Worm (Caenorhabditis elegans) whole organism, young adult: Measurements from ENCODE around the gene K02E11.10.

Source experiments
- C17E4.6 ChIP-seq: fragments of 200-800 bp; sonication (Bioruptor generic); IDR thresholded peaks from 2 replicates; pipeline ENCODE4 v1.3.6; 2022; ENCODE audit warnings: missing genetic modification reagents, missing genetic modification characterization, missing compliant biosample characterization
- F49E8.2 ChIP-seq: sonication (generic microtip); optimal IDR thresholded peaks from 3 replicates; lab custom pipeline; 2017; ENCODE audit warnings: missing genetic modification characterization, mild to moderate bottlenecking, missing compliant biosample characterization, antibody characterized with exemption, moderate library complexity; ENCODE audit not compliant: insufficient read depth
- F57A8.1 ChIP-seq: fragments of 200-800 bp; sonication (Bioruptor generic); optimal IDR thresholded peaks from 2 replicates; lab custom pipeline; 2018; ENCODE audit warnings: mild to moderate bottlenecking, missing genetic modification characterization, moderate library complexity, missing compliant biosample characterization
- Y53G8AR.9 ChIP-seq: fragments of 200-800 bp; sonication (Bioruptor generic); conservative IDR thresholded peaks from 2 replicates; pipeline ENCODE4 v1.3.6; 2022; ENCODE audit warnings: missing genetic modification reagents, missing genetic modification characterization, missing compliant biosample characterization
- Y95B8A.8 ChIP-seq: fragments of 200-800 bp; sonication (Bioruptor generic); IDR thresholded peaks from 2 replicates; pipeline ENCODE4 v1.3.6; 2022; ENCODE audit warnings: missing genetic modification reagents, missing genetic modification characterization, missing compliant biosample characterization
- dpl-1 ChIP-seq: fragments of 150-350 bp; optimal IDR thresholded peaks from 2 replicates; lab custom pipeline; 2014; ENCODE audit warnings: missing biosample characterization, missing genetic modification reagents, missing genetic modification characterization
- ekl-4 ChIP-seq: fragments of 200-800 bp; sonication (Bioruptor generic); IDR thresholded peaks from 2 replicates; pipeline ENCODE4 v1.3.6; 2022; ENCODE audit warnings: missing genetic modification reagents, missing genetic modification characterization, missing compliant biosample characterization
- him-1 ChIP-seq: sonication (generic microtip); optimal IDR thresholded peaks from 2 replicates; lab custom pipeline; 2016; ENCODE audit warnings: missing genotype, missing genetic modification reagents, missing genetic modification characterization, missing compliant biosample characterization
- hmg-20 ChIP-seq: fragments of 200-800 bp; sonication (Bioruptor generic); IDR thresholded peaks from 2 replicates; pipeline ENCODE4 v1.3.6; 2022; ENCODE audit warnings: missing genetic modification reagents, missing genetic modification characterization, missing compliant biosample characterization
- snpc-1.3 ChIP-seq: sonication (generic microtip); optimal IDR thresholded peaks from 2 replicates; lab custom pipeline; 2017; ENCODE audit warnings: missing genetic modification characterization, mild to moderate bottlenecking, missing compliant biosample characterization, antibody characterized with exemption, moderate library complexity, missing genotype, missing genetic modification reagents; ENCODE audit not compliant: insufficient read depth
- snpc-3.4 ChIP-seq: sonication (generic microtip); optimal IDR thresholded peaks from 2 replicates; lab custom pipeline; 2017; ENCODE audit warnings: missing genetic modification characterization, mild to moderate bottlenecking, missing compliant biosample characterization, antibody characterized with exemption, moderate library complexity, missing genotype, missing genetic modification reagents
- xnd-1 ChIP-seq: sonication (generic microtip); optimal IDR thresholded peaks from 2 replicates; lab custom pipeline; 2016; ENCODE audit warnings: missing genotype, missing genetic modification reagents, missing genetic modification characterization, missing compliant biosample characterization

Gene K02E11.10

ce11 chrV:14192870-14193269 is 48.1 kb downstream of the K02E11.10 start (continued):
- TF ChIP-seq him-1 (peak; percentile 69), ekl-4 (0 out of 2 replicates have a peak, but pooled peaks have one; percentile 21), snpc-3.4 (tag; lab: Kevin White, UChicago) (peak; percentile 21), dpl-1 (peak; percentile 18), C17E4.6 (no peak), Y95B8A.8 (GFP tag; lab: Robert Waterston, UW) (no peak), F49E8.2 (tag; lab: Kevin White, UChicago) (peak; percentile 42), xnd-1 (peak; percentile 93), hmg-20 (GFP tag; lab: Robert Waterston, UW) (no peak), F57A8.1 (GFP tag; lab: Kevin White, UChicago) (no peak), Y53G8AR.9 (GFP tag; lab: Robert Waterston, UW) (0 out of 2 replicates have a peak, but pooled peaks have one; percentile 17), snpc-1.3 (peak; percentile 43)
